Fruit fly (Drosophila melanogaster): ENCODE data around the gene CG17896.

The CG17896 gene

dm6 chrX:457803-458202, 35.5 kb downstream of the CG17896 start (continued):
- TF ChIP-seq CG8924 (tag; optimal IDR thresholded peaks at IDR 0.05) (peak; percentile 60), CG2202 (tag; optimal IDR thresholded peaks at IDR 0.05) (peak; percentile 14), shn (GFP tag; optimal IDR thresholded peaks at IDR 0.05) (no peak), gem (tag; optimal IDR thresholded peaks at IDR 0.05) (peak; percentile 72), CG43689 (GFP tag; IDR thresholded peaks at IDR 0.05) (no peak), ATbp (GFP tag; optimal IDR thresholded peaks at IDR 0.05) (no peak), Xbp1 (GFP tag; optimal IDR thresholded peaks at IDR 0.05) (no peak), nerfin-1 (tag; optimal IDR thresholded peaks at IDR 0.05) (peak; percentile 21), wdn (GFP tag; IDR thresholded peaks at IDR 0.05) (no peak), zf30C (GFP tag; optimal IDR thresholded peaks at IDR 0.05) (peak; percentile 93), D (optimal IDR thresholded peaks at IDR 0.05) (no peak), D (GFP tag; optimal IDR thresholded peaks at IDR 0.05) (peak; percentile 45), ftz-f1 (GFP tag; optimal IDR thresholded peaks at IDR 0.05) (no peak), HLHmδ (GFP tag; optimal IDR thresholded peaks at IDR 0.05) (peak; percentile 33), CG14710 (tag; optimal IDR thresholded peaks at IDR 0.05) (peak; percentile 74), Lim3 (GFP tag; IDR thresholded peaks at IDR 0.05) (no peak), chinmo (GFP tag; IDR thresholded peaks at IDR 0.05; ENCODE audit: partially characterized antibody) (no peak), CG17385 (GFP tag; optimal IDR thresholded peaks at IDR 0.05) (no peak), CG12769 (tag; optimal IDR thresholded peaks at IDR 0.05) (no peak), ato (GFP tag; IDR thresholded peaks at IDR 0.05; ENCODE audit: partially characterized antibody) (no peak), sc (optimal IDR thresholded peaks at IDR 0.05) (no peak), sc (GFP tag; optimal IDR thresholded peaks at IDR 0.05) (peak; percentile 19), sqz (GFP tag; optimal IDR thresholded peaks at IDR 0.05) (peak; percentile 18), CoRest (tag; optimal IDR thresholded peaks at IDR 0.05) (peak; percentile 21), chif (GFP tag; optimal IDR thresholded peaks at IDR 0.05) (peak in 1 of 2 experiments; percentile 9), D19B (GFP tag; optimal IDR thresholded peaks at IDR 0.05) (no peak), B-H2 (GFP tag; optimal IDR thresholded peaks at IDR 0.05) (no peak), Taf1 (GFP tag; IDR thresholded peaks at IDR 0.05) (no peak), CG3847 (GFP tag; IDR thresholded peaks at IDR 0.05) (no peak), H15 (GFP tag; IDR thresholded peaks at IDR 0.05) (no peak), CG4820 (GFP tag; optimal IDR thresholded peaks at IDR 0.05) (peak; percentile 16), btn (GFP tag; optimal IDR thresholded peaks at IDR 0.05) (no peak), bcd (GFP tag; optimal IDR thresholded peaks at IDR 0.05) (peak; percentile 8), CG6854 (GFP tag; optimal IDR thresholded peaks at IDR 0.05) (no peak), CG3995 (GFP tag; optimal IDR thresholded peaks at IDR 0.05) (no peak), CG15696 (tag; optimal IDR thresholded peaks at IDR 0.05) (peak; percentile 92), CG17328 (GFP tag; IDR thresholded peaks at IDR 0.05) (0 out of 2 replicates have a peak, but pooled peaks have one; percentile 11), gcm (GFP tag; optimal IDR thresholded peaks at IDR 0.05) (peak; percentile 34), esg (GFP tag; conservative IDR thresholded peaks at IDR 0.05) (no peak), ara (GFP tag; IDR thresholded peaks at IDR 0.05) (0 out of 2 replicates have a peak, but pooled peaks have one; percentile 17), ac (GFP tag; optimal IDR thresholded peaks at IDR 0.05) (peak; percentile 66), scrt (GFP tag; optimal IDR thresholded peaks at IDR 0.05) (no peak), CG30403 (GFP tag; optimal IDR thresholded peaks at IDR 0.05) (peak; percentile 15), trem (tag; optimal IDR thresholded peaks at IDR 0.05) (peak; percentile 56), D19A (tag; optimal IDR thresholded peaks at IDR 0.05) (peak; percentile 77), CG18262 (tag; optimal IDR thresholded peaks at IDR 0.05) (peak; percentile 83), prd (optimal IDR thresholded peaks at IDR 0.05) (no peak), prd (GFP tag; IDR thresholded peaks at IDR 0.05) (peak; percentile 58; the same call in 1 of the 3 replicates), CG31441 (GFP tag; IDR thresholded peaks at IDR 0.05) (peak; percentile 53), pita (GFP tag; optimal IDR thresholded peaks at IDR 0.05) (no peak), CG6689 (GFP tag; IDR thresholded peaks at IDR 0.05) (0 out of 2 replicates have a peak, but pooled peaks have one; percentile 7), fd102C (GFP tag; optimal IDR thresholded peaks at IDR 0.05) (peak; percentile 33)

All from whole organism, embryonic.